Fruit fly (Drosophila melanogaster) Kc167 (cell line): ENCODE data around the gene tj.

ENCODE experiments used
- Myc ChIP-seq: fragments of >200 bp; optimal IDR thresholded peaks from 2 replicates; lab custom pipeline; 2017; ENCODE audit warnings: missing external identifiers
- Sin3A ChIP-seq: fragments of >200 bp; optimal IDR thresholded peaks from 2 replicates; lab custom pipeline; 2018; ENCODE audit warnings: missing external identifiers
- h ChIP-seq: fragments of >200 bp; optimal IDR thresholded peaks from 3 replicates; lab custom pipeline; 2018; ENCODE audit warnings: missing external identifiers
- psq ChIP-seq: fragments of >200 bp; optimal IDR thresholded peaks from 2 replicates; lab custom pipeline; 2017; ENCODE audit warnings: missing external identifiers

- no peak for TF ChIP-seq Sin3A (lab: Kevin White, UChicago)
- no peak for TF ChIP-seq psq (lab: Kevin White, UChicago)
- no peak for TF ChIP-seq Myc (lab: Kevin White, UChicago)
- no peak for TF ChIP-seq h (lab: Kevin White, UChicago)
These were observed 5.7 kb downstream of the tj start for dm6 chr2L:19469751-19470150.
